Fruit fly (Drosophila melanogaster) whole organism, embryonic: ENCODE measurements around the gene Aef1.

ENCODE experiments used
- CG11085 ChIP-seq: fragments of 200-800 bp; sonication (Bioruptor generic); IDR thresholded peaks from 2 replicates; pipeline ENCODE4 v1.3.6; 2022; ENCODE audit warnings: missing biosample characterization, missing genetic modification characterization
- CG11560 ChIP-seq: fragments of 200-800 bp; sonication (Bioruptor generic); IDR thresholded peaks from 3 replicates; pipeline ENCODE4 v1.3.6; 2022; ENCODE audit warnings: missing biosample characterization, missing genetic modification characterization
- CG11723 ChIP-seq: fragments of 200-800 bp; sonication (Bioruptor generic); optimal IDR thresholded peaks from 2 replicates; lab custom pipeline; 2017; ENCODE audit warnings: missing biosample characterization, mild to moderate bottlenecking, missing genetic modification characterization
- CG13123 ChIP-seq: fragments of 200-800 bp; sonication (Bioruptor generic); optimal IDR thresholded peaks from 2 replicates; lab custom pipeline; 2016; ENCODE audit warnings: missing biosample characterization, missing genetic modification characterization
- CG13287 ChIP-seq: fragments of 200-800 bp; sonication (Bioruptor generic); IDR thresholded peaks from 2 replicates; pipeline ENCODE4 v1.3.6; 2022; ENCODE audit warnings: missing biosample characterization, missing genetic modification characterization; ENCODE audit not compliant: partially characterized antibody
- CG14667 ChIP-seq: fragments of 200-800 bp; sonication (Bioruptor generic); IDR thresholded peaks from 2 replicates; pipeline ENCODE4 v1.3.6; 2022; ENCODE audit warnings: missing biosample characterization, missing genetic modification characterization
- CG15011 ChIP-seq: fragments of 200-800 bp; sonication (Bioruptor generic); optimal IDR thresholded peaks from 3 replicates; lab custom pipeline; 2018; ENCODE audit warnings: missing biosample characterization, mild to moderate bottlenecking, missing genetic modification characterization
- CG1529 ChIP-seq: fragments of 200-800 bp; sonication (Bioruptor generic); optimal IDR thresholded peaks from 3 replicates; lab custom pipeline; 2018; ENCODE audit warnings: missing biosample characterization, missing genetic modification characterization
- CG15514 ChIP-seq: fragments of 200-800 bp; sonication (Bioruptor generic); optimal IDR thresholded peaks from 3 replicates; lab custom pipeline; 2017; ENCODE audit warnings: missing biosample characterization, missing genetic modification characterization, mild to moderate bottlenecking, moderate library complexity, missing genetic modification reagents
- CG16779 ChIP-seq: fragments of 200-800 bp; sonication (Bioruptor generic); IDR thresholded peaks from 2 replicates; pipeline ENCODE4 v1.3.6; 2022; ENCODE audit warnings: missing biosample characterization, missing genetic modification characterization
- CG17385 ChIP-seq: fragments of 200-800 bp; sonication (Bioruptor generic); optimal IDR thresholded peaks from 3 replicates; lab custom pipeline; 2018; ENCODE audit warnings: missing biosample characterization, mild to moderate bottlenecking, missing genetic modification characterization
- CG17829 ChIP-seq: fragments of 200-800 bp; optimal IDR thresholded peaks from 2 replicates; lab custom pipeline; 2019; ENCODE audit warnings: missing biosample characterization, mild to moderate bottlenecking, missing genetic modification characterization, moderate library complexity
- CG18476 ChIP-seq: fragments of 200-800 bp; sonication (Bioruptor generic); optimal IDR thresholded peaks from 2 replicates; lab custom pipeline; 2016; ENCODE audit warnings: missing biosample characterization, mild to moderate bottlenecking, missing genetic modification characterization
- CG33557 ChIP-seq: fragments of 200-800 bp; sonication (Bioruptor generic); optimal IDR thresholded peaks from 2 replicates; lab custom pipeline; 2019; ENCODE audit warnings: missing biosample characterization, mild to moderate bottlenecking, missing genetic modification characterization, moderate library complexity
- CG3407 ChIP-seq: fragments of 200-800 bp; sonication (Bioruptor generic); optimal IDR thresholded peaks from 2 replicates; lab custom pipeline; 2018; ENCODE audit warnings: missing biosample characterization, mild to moderate bottlenecking, missing genetic modification characterization
- CG34224 ChIP-seq: fragments of 200-800 bp; sonication (Bioruptor generic); IDR thresholded peaks from 3 replicates; pipeline ENCODE4 v1.3.6; 2022; ENCODE audit warnings: missing biosample characterization, missing genetic modification characterization; ENCODE audit not compliant: partially characterized antibody
- CG3726 ChIP-seq: fragments of 200-800 bp; sonication (Bioruptor generic); IDR thresholded peaks from 3 replicates; pipeline ENCODE4, ENCODE4 v1.3.6; 2022; ENCODE audit warnings: missing biosample characterization, missing genetic modification characterization
- CG4360 ChIP-seq: fragments of 200-800 bp; sonication (Bioruptor generic); IDR thresholded peaks from 2 replicates; pipeline ENCODE4 v1.3.6; 2022; ENCODE audit warnings: missing biosample characterization, missing genetic modification characterization
- CG6175 ChIP-seq: fragments of 200-800 bp; sonication (Bioruptor generic); IDR thresholded peaks from 3 replicates; pipeline ENCODE4 v1.3.6; 2022; ENCODE audit warnings: missing biosample characterization, missing genetic modification characterization
- CG6254 ChIP-seq: fragments of 200-800 bp; sonication (Bioruptor generic); optimal IDR thresholded peaks from 3 replicates; lab custom pipeline; 2017; ENCODE audit warnings: mild to moderate bottlenecking, missing biosample characterization, missing genetic modification reagents, missing genetic modification characterization
- CG7786 ChIP-seq: fragments of 200-800 bp; sonication (Bioruptor generic); optimal IDR thresholded peaks from 2 replicates; lab custom pipeline; 2016; ENCODE audit warnings: missing biosample characterization, missing genetic modification characterization
- Dbx ChIP-seq: fragments of 200-800 bp; sonication (Bioruptor generic); IDR thresholded peaks from 3 replicates; pipeline ENCODE4 v1.3.6; 2022; ENCODE audit warnings: missing biosample characterization, missing genetic modification characterization
- Elba2 ChIP-seq: fragments of 200-800 bp; sonication (Bioruptor generic); optimal IDR thresholded peaks from 3 replicates; lab custom pipeline; 2016; ENCODE audit warnings: missing biosample characterization, missing genetic modification characterization
- Ets97D ChIP-seq: fragments of 200-800 bp; sonication (Bioruptor generic); optimal IDR thresholded peaks from 3 replicates; lab custom pipeline; 2016; ENCODE audit warnings: missing biosample characterization, missing genetic modification characterization
- Fer3 ChIP-seq: fragments of 200-800 bp; sonication (Bioruptor generic); optimal IDR thresholded peaks from 2 replicates; lab custom pipeline; 2018; ENCODE audit warnings: missing biosample characterization, mild to moderate bottlenecking, missing genetic modification characterization, moderate library complexity
- Hmr ChIP-seq: fragments of 200-800 bp; sonication (Bioruptor generic); optimal IDR thresholded peaks from 3 replicates; lab custom pipeline; 2017; ENCODE audit warnings: mild to moderate bottlenecking, missing biosample characterization, missing genetic modification reagents, missing genetic modification characterization
- Hsf ChIP-seq: fragments of 200-800 bp; sonication (Bioruptor generic); optimal IDR thresholded peaks from 3 replicates; lab custom pipeline; 2016; ENCODE audit warnings: missing biosample characterization, missing genetic modification characterization
- Lim3 ChIP-seq: fragments of 200-800 bp; sonication (Bioruptor generic); IDR thresholded peaks from 2 replicates; pipeline ENCODE4 v1.3.6; 2022; ENCODE audit warnings: missing biosample characterization, missing genetic modification characterization
- MTF-1 ChIP-seq: fragments of 200-800 bp; sonication (Bioruptor generic); optimal IDR thresholded peaks from 2 replicates; lab custom pipeline; 2018; ENCODE audit warnings: missing biosample characterization, mild to moderate bottlenecking, missing genetic modification characterization, borderline replicate concordance
- Med ChIP-seq: fragments of 200-800 bp; sonication (Bioruptor generic); peaks from one replicate; lab custom pipeline; 2016; ENCODE audit warnings: missing biosample characterization, missing genetic modification characterization, mild to moderate bottlenecking, inconsistent platforms, moderate library complexity
- Mrtf ChIP-seq: fragments of 200-800 bp; sonication (Bioruptor generic); IDR thresholded peaks from 3 replicates; pipeline ENCODE4 v1.3.6; 2022; ENCODE audit warnings: missing biosample characterization, missing genetic modification characterization
- Taf1 ChIP-seq: fragments of 200-800 bp; sonication (Bioruptor generic); IDR thresholded peaks from 2 replicates; pipeline ENCODE4 v1.3.6; 2022; ENCODE audit warnings: missing biosample characterization, missing genetic modification characterization
- Usf ChIP-seq: fragments of 200-800 bp; sonication (Bioruptor generic); optimal IDR thresholded peaks from 2 replicates; lab custom pipeline; 2017; ENCODE audit warnings: missing genotype, missing biosample characterization, missing genetic modification characterization
- chinmo ChIP-seq: fragments of 200-800 bp; sonication (Bioruptor generic); IDR thresholded peaks from 4 replicates; pipeline ENCODE4 v1.3.6; 2022; ENCODE audit warnings: missing biosample characterization, missing genetic modification characterization; ENCODE audit not compliant: partially characterized antibody
- crc ChIP-seq: fragments of 200-800 bp; sonication (Bioruptor generic); optimal IDR thresholded peaks from 2 replicates; lab custom pipeline; 2016; ENCODE audit warnings: missing biosample characterization, missing genetic modification characterization
- dmrt99B ChIP-seq: fragments of 200-800 bp; sonication (Bioruptor generic); optimal IDR thresholded peaks from 2 replicates; lab custom pipeline; 2018; ENCODE audit warnings: missing biosample characterization, mild to moderate bottlenecking, missing genetic modification characterization, moderate library complexity
- dysf ChIP-seq: fragments of 200-800 bp; sonication (Bioruptor generic); IDR thresholded peaks from 3 replicates; pipeline ENCODE4 v1.3.6; 2022; ENCODE audit warnings: missing biosample characterization, missing genetic modification characterization
- fu2 ChIP-seq: fragments of 200-800 bp; sonication (Bioruptor generic); optimal IDR thresholded peaks from 2 replicates; lab custom pipeline; 2016; ENCODE audit warnings: missing biosample characterization, missing genetic modification characterization
- gsb ChIP-seq: fragments of 200-800 bp; sonication (Bioruptor generic); IDR thresholded peaks from 2 replicates; pipeline ENCODE4 v1.3.6; 2022; ENCODE audit warnings: missing biosample characterization, missing genetic modification characterization
- inv ChIP-seq: fragments of 200-800 bp; sonication (Bioruptor generic); IDR thresholded peaks from 2 replicates; pipeline ENCODE4 v1.3.6; 2022; ENCODE audit warnings: missing biosample characterization, missing genetic modification characterization; ENCODE audit not compliant: partially characterized antibody
- jumu ChIP-seq: fragments of 200-800 bp; sonication (Bioruptor generic); optimal IDR thresholded peaks from 3 replicates; lab custom pipeline; 2016; ENCODE audit warnings: missing biosample characterization, missing genetic modification characterization
- klu ChIP-seq: fragments of 200-800 bp; sonication (Bioruptor generic); IDR thresholded peaks from 2 replicates; pipeline ENCODE4 v1.3.6; 2022; ENCODE audit warnings: missing biosample characterization, missing genetic modification characterization
- lab ChIP-seq: fragments of 200-800 bp; sonication (Bioruptor generic); optimal IDR thresholded peaks from 3 replicates; lab custom pipeline; 2017; ENCODE audit warnings: missing biosample characterization, missing genetic modification characterization, mild to moderate bottlenecking, moderate library complexity, missing genetic modification reagents
- nmo ChIP-seq: fragments of 200-800 bp; sonication (Bioruptor generic); optimal IDR thresholded peaks from 2 replicates; lab custom pipeline; 2018; ENCODE audit warnings: missing biosample characterization, mild to moderate bottlenecking, missing genetic modification characterization, moderate library complexity
- odd ChIP-seq: fragments of 200-800 bp; sonication (Bioruptor generic); optimal IDR thresholded peaks from 2 replicates; lab custom pipeline; 2017; ENCODE audit warnings: missing biosample characterization, mild to moderate bottlenecking, missing genetic modification characterization
- pfk ChIP-seq: fragments of 200-800 bp; sonication (Bioruptor generic); optimal IDR thresholded peaks from 2 replicates; lab custom pipeline; 2018; ENCODE audit warnings: missing biosample characterization, mild to moderate bottlenecking, missing genetic modification characterization, moderate library complexity
- run ChIP-seq: fragments of 200-800 bp; sonication (Bioruptor generic); optimal IDR thresholded peaks from 3 replicates; lab custom pipeline; 2018; ENCODE audit warnings: missing biosample characterization, mild to moderate bottlenecking, missing genetic modification characterization
- tna ChIP-seq: fragments of 200-800 bp; sonication (Bioruptor generic); IDR thresholded peaks from 2 replicates; pipeline ENCODE4 v1.3.6; 2022; ENCODE audit warnings: missing biosample characterization, missing genetic modification characterization; ENCODE audit not compliant: partially characterized antibody
- tup ChIP-seq: fragments of 200-800 bp; sonication (Bioruptor generic); optimal IDR thresholded peaks from 2 replicates; lab custom pipeline; 2016; ENCODE audit warnings: missing biosample characterization, mild to moderate bottlenecking, missing genetic modification characterization, moderate library complexity
- vfl ChIP-seq: fragments of 200-800 bp; sonication (Bioruptor generic); optimal IDR thresholded peaks from 2 replicates; lab custom pipeline; 2016; ENCODE audit warnings: missing biosample characterization, missing genetic modification characterization

The Aef1 gene

DNA sequence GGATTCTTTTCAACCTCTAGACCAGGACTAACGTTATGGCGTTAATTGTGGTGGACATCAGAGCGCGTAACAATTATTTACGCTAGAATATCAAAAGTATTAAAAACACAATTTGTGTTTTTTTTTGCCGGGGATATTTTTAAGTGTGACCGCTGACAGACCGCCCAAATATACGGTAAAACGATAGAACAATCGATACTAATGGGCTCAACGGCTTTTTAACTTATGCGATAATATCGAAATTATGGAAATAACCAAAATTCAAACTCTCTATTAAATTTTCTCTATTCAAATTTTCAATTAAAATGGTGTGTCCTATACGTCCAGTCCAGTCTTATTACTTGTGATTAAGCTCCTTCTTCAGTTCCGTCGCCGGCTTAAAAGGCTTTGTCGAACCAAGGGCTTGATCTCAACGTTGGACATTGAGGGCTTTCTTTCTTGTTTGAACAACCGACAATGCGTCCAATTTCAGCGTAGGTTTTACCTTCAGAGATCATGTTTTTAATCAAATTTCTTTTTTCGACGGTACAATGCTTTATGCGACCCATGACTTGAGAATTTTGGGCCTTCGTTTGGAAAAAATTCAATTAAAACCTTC is 8.1 kb downstream of the Aef1 start, which contains the start of gene CG5664 (continued):
- TF ChIP-seq tup (GFP tag; lab: Kevin White, UChicago): no peak
- TF ChIP-seq run (tag; lab: Kevin White, UChicago): no peak
- TF ChIP-seq Fer3: no peak
- no peak for TF ChIP-seq Elba2
- no peak for TF ChIP-seq CG4360 (GFP tag; lab: Robert Waterston, UW)
- no peak for TF ChIP-seq Usf (GFP tag; lab: Kevin White, UChicago)
- TF ChIP-seq inv (GFP tag; lab: Robert Waterston, UW): peak; percentile 76
- no peak for TF ChIP-seq CG6254 (GFP tag; lab: Kevin White, UChicago)
- no peak for TF ChIP-seq CG13123
- TF ChIP-seq Dbx (GFP tag; lab: Robert Waterston, UW): no peak
- TF ChIP-seq Ets97D (GFP tag; lab: Kevin White, UChicago): peak; percentile 29
- no peak for TF ChIP-seq Hmr (GFP tag; lab: Kevin White, UChicago)
- TF ChIP-seq CG17829: no peak
- peak; percentile 79 for TF ChIP-seq CG34224 (GFP tag; lab: Robert Waterston, UW)
- TF ChIP-seq CG16779 (GFP tag; lab: Robert Waterston, UW): no peak
- no peak for TF ChIP-seq dysf (GFP tag; lab: Robert Waterston, UW)
- no peak for TF ChIP-seq jumu (GFP tag; lab: Kevin White, UChicago)
- TF ChIP-seq gsb: no peak
- TF ChIP-seq crc: no peak
- no peak for TF ChIP-seq Lim3
- TF ChIP-seq MTF-1: no peak
- no peak for TF ChIP-seq CG1529 (GFP tag; lab: Kevin White, UChicago)
- no peak for TF ChIP-seq CG33557 (GFP tag; lab: Kevin White, UChicago)
- TF ChIP-seq CG11723 (GFP tag; lab: Kevin White, UChicago): no peak
- no peak for TF ChIP-seq lab (GFP tag; lab: Kevin White, UChicago)
- no peak for TF ChIP-seq CG17385 (GFP tag; lab: Kevin White, UChicago)
- no peak for TF ChIP-seq CG14667
- TF ChIP-seq nmo (GFP tag; lab: Kevin White, UChicago): peak; percentile 7
- TF ChIP-seq CG7786: no peak
- TF ChIP-seq CG11560: no peak
- no peak for TF ChIP-seq fu2 (GFP tag; lab: Kevin White, UChicago)
- no peak for TF ChIP-seq CG11085 (GFP tag; lab: Robert Waterston, UW)
- no peak for TF ChIP-seq CG6175 (GFP tag; lab: Robert Waterston, UW)
- peak; percentile 61 for TF ChIP-seq CG15514 (GFP tag; lab: Kevin White, UChicago)
- TF ChIP-seq Med (GFP tag; lab: Kevin White, UChicago): peak; percentile 48
- TF ChIP-seq CG3726 (GFP tag; lab: Robert Waterston, UW): no peak
- TF ChIP-seq Hsf (GFP tag; lab: Kevin White, UChicago): no peak
- no peak for TF ChIP-seq CG15011
- TF ChIP-seq Mrtf (GFP tag; lab: Robert Waterston, UW): no peak
- no peak for TF ChIP-seq odd (GFP tag; lab: Kevin White, UChicago)
- no peak for TF ChIP-seq dmrt99B (tag; lab: Kevin White, UChicago)
- TF ChIP-seq klu (GFP tag; lab: Robert Waterston, UW): no peak
- peak; percentile 68 for TF ChIP-seq tna (GFP tag; lab: Robert Waterston, UW)
- no peak for TF ChIP-seq Taf1 (GFP tag; lab: Robert Waterston, UW)
- TF ChIP-seq vfl (GFP tag; lab: Kevin White, UChicago): no peak
- TF ChIP-seq pfk (GFP tag; lab: Kevin White, UChicago): no peak
- no peak for TF ChIP-seq CG3407 (GFP tag; lab: Kevin White, UChicago)
- 0 out of 4 replicates have a peak, but pooled peaks have one; percentile 66 for TF ChIP-seq chinmo (GFP tag; lab: Robert Waterston, UW)
- no peak for TF ChIP-seq CG18476
- TF ChIP-seq CG13287 (GFP tag; lab: Robert Waterston, UW): peak; percentile 88
